Worm (Caenorhabditis elegans) whole organism, L4/young adult: ENCODE results near the gene npax-4.

ENCODE experiments used
- dao-5 ChIP-seq: sonication (generic microtip); optimal IDR thresholded peaks from 2 replicates; lab custom pipeline; 2016; ENCODE audit warnings: missing genotype, missing genetic modification characterization, moderate library complexity, missing compliant biosample characterization
- him-1 ChIP-seq: sonication (generic microtip); optimal IDR thresholded peaks from 2 replicates; lab custom pipeline; 2016; ENCODE audit warnings: missing genotype, missing genetic modification reagents, missing genetic modification characterization, missing compliant biosample characterization

DNA sequence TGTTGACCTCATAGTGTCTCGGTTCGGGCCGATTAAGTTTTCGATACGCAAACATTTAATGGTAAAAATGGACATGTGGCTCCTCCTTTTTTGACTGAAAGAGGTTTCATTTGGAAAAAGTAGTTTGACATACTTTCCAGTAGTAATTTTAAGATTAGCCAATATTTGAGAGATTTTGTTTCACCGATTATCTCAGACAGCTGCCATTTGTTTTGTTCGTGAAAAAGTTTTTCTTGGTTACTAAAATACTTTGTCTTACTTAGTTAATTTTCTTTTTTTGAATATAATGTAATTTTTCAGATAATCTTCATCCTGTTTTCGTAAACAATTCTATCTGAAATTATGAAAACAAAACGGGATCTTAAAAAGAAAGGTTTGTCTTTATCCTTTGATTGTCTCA lies 6.5 kb upstream of the npax-4 start, which contains the start of gene C09G9.5:
- TF ChIP-seq him-1 (tag; lab: Kevin White, UChicago) = no peak
- no peak for TF ChIP-seq dao-5
